Fruit fly (Drosophila melanogaster): ENCODE measurements around the gene Pgant2.

Pgant2 gene

dm6 chr2L:3371776-3372383 lies 54.6 kb downstream of the Pgant2 start:
- no peak for TF ChIP-seq pan (optimal IDR thresholded peaks at IDR 0.05)
- peak in 1 of 2 experiments; percentile 9 for TF ChIP-seq EcR (GFP tag; optimal IDR thresholded peaks at IDR 0.05)

DNA sequence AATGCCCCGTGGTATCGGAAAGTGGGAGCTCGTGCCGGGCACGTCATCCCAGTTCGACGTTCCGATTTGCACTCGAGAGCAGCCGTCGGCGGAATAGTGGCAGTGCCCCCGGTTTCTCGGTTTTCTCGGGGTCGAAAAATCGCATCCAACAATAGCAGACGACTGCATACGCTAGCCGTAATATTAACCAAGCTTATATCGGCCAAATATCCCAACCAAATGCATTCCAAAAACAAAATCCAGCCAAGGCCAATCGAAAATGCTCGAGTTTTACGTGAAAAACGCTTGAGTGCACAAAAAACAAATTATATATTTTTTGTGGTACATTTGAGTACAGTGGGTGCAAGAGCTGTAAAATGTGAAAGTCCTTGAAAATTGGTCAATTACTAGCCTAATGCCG lies 55.2 kb downstream of the Pgant2 start:
- no peak for TF ChIP-seq pan (optimal IDR thresholded peaks at IDR 0.05)
- no peak for TF ChIP-seq psq (optimal IDR thresholded peaks at IDR 0.05)
- TF ChIP-seq Dll (optimal IDR thresholded peaks at IDR 0.05): no peak
- no peak for TF ChIP-seq CG8478 (optimal IDR thresholded peaks at IDR 0.05)
- no peak for TF ChIP-seq usp (GFP tag; optimal IDR thresholded peaks at IDR 0.05)
- no peak for TF ChIP-seq EcR (GFP tag; optimal IDR thresholded peaks at IDR 0.05)

DNA sequence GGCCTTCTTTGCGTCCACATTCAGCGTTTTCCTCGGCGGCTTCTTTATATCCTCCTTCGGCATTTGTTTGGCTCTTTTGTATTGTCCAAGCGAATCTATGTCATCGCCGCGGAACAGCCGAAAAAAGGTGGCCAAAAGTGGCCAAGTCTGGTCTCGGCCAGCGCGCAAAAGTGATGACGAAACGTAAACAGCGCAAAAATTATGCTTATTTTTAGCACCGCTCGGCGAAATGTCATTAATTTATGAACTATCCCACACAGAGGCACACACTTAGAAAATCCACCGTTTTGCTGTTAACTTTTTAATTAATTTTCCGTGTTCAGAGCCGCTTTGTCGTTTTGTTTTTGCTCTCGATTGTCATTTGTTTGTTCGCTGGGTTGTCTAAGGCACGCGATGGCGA lies 55.6 kb downstream of the Pgant2 start:
- TF ChIP-seq EcR (GFP tag; optimal IDR thresholded peaks at IDR 0.05) (no peak), psq (optimal IDR thresholded peaks at IDR 0.05) (no peak), pan (optimal IDR thresholded peaks at IDR 0.05) (no peak)

dm6 chr2L:3369822-3370221 lies 56.7 kb downstream of the Pgant2 start:
- TF ChIP-seq pan (optimal IDR thresholded peaks at IDR 0.05): no peak

- no peak for TF ChIP-seq CG8478 (optimal IDR thresholded peaks at IDR 0.05)
Measured at dm6 chr2L:3369083-3369653, 57.4 kb downstream of the Pgant2 start.

DNA sequence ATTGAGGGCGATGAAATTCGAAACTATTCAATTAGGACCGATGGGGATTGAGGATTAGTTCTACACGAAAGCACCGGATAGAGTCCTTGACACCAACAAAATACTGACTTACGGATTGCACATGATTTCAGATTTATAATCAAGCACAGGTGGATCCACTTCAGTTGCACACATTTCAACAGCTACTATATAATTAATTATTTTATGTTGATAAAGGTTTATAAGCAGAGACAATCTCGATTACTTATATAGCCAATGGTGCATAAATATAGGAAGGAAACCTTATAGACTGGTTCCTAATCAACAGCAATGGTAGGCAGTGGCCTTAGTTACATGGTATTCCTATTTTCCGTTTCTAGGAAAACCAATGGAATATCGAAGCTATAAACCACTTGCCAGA lies 58.1 kb downstream of the Pgant2 start:
- no peak for TF ChIP-seq pan (optimal IDR thresholded peaks at IDR 0.05)

DNA sequence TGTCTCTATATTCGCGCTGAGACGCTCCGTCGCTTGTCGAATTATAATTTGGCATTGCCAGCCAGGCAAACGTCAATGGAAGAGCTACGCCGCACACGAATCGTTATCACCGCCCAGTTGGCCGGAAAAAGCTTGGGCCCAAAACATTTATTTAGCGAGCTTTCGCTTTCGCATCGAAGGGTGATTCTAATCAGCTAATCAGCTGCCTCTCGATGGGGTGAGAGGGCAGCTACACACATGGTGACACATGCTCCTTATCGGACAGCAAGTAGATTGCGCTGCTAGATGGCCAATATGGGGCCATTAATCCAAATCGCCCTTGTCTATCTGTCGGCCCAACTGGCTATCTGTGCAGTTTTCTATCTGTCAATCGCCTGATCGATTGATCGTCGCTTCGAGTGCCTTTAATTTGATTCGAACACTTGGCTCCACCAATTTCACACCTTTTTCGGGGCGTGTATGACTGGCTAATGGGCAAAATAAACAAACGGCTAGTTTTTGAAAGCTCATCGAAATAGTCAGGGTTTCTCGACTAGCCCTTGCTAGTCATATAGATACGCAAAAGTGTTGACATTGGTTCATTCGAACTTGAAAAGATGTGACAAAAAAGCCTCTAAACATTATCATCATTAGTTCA lies 60.4 kb downstream of the Pgant2 start:
- no peak for TF ChIP-seq CG8478 (optimal IDR thresholded peaks at IDR 0.05)
- no peak for TF ChIP-seq psq (optimal IDR thresholded peaks at IDR 0.05)
- no peak for TF ChIP-seq EcR (GFP tag; optimal IDR thresholded peaks at IDR 0.05)
- TF ChIP-seq pan (optimal IDR thresholded peaks at IDR 0.05): no peak
- TF ChIP-seq Dll (optimal IDR thresholded peaks at IDR 0.05): no peak
- no peak for TF ChIP-seq usp (GFP tag; optimal IDR thresholded peaks at IDR 0.05)

dm6 chr2L:3361821-3362220 lies 64.7 kb downstream of the Pgant2 start:
- no peak for TF ChIP-seq usp (GFP tag; optimal IDR thresholded peaks at IDR 0.05)
- no peak for TF ChIP-seq pan (optimal IDR thresholded peaks at IDR 0.05)
- no peak for TF ChIP-seq CG8478 (optimal IDR thresholded peaks at IDR 0.05)
- no peak for TF ChIP-seq EcR (GFP tag; optimal IDR thresholded peaks at IDR 0.05)
- no peak for TF ChIP-seq psq (optimal IDR thresholded peaks at IDR 0.05)
- TF ChIP-seq Dll (optimal IDR thresholded peaks at IDR 0.05): no peak

dm6 chr2L:3356790-3357696 lies 69.5 kb downstream of the Pgant2 start, which contains the start of gene CG8838:
Gene CG8838, plus strand, starts transcription at chr2L:3357646.
- TF ChIP-seq psq (optimal IDR thresholded peaks at IDR 0.05) (no peak), EcR (GFP tag; optimal IDR thresholded peaks at IDR 0.05) (no peak), CG8478 (optimal IDR thresholded peaks at IDR 0.05) (no peak), pan (optimal IDR thresholded peaks at IDR 0.05) (no peak), usp (GFP tag; optimal IDR thresholded peaks at IDR 0.05) (no peak), Dll (optimal IDR thresholded peaks at IDR 0.05) (no peak)

DNA sequence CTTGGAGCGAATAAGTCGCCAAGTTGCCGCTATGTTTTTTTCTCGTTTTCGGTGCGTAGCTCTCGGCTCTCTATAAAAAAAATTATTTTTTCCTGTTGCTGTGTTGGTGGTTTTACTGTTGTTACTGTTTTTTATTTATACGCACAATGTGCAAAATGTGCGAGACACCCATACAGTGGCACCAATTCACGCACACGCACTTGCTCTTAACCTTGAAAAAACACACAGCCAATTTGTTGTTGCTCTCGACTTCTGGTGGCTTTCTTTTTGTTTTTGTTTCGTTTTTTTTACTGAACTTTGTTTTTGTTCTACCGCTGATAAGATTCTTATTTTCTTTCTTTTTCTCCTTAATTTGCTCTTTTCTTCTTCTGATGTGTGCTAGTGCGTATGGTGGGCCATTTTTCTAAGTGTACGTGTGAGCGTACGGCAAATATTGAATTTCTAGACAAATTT lies 70.3 kb downstream of the Pgant2 start:
- no peak for TF ChIP-seq EcR (GFP tag; optimal IDR thresholded peaks at IDR 0.05)

dm6 chr2L:3355791-3356190 lies 70.7 kb downstream of the Pgant2 start:
- TF ChIP-seq EcR (GFP tag; optimal IDR thresholded peaks at IDR 0.05) (no peak), pan (optimal IDR thresholded peaks at IDR 0.05) (no peak)

- no peak for TF ChIP-seq Dll (optimal IDR thresholded peaks at IDR 0.05)
- TF ChIP-seq usp (GFP tag; optimal IDR thresholded peaks at IDR 0.05): no peak
- TF ChIP-seq pan (optimal IDR thresholded peaks at IDR 0.05): no peak
- TF ChIP-seq EcR (GFP tag; optimal IDR thresholded peaks at IDR 0.05): no peak
- TF ChIP-seq CG8478 (optimal IDR thresholded peaks at IDR 0.05): no peak
- no peak for TF ChIP-seq psq (optimal IDR thresholded peaks at IDR 0.05)
Measured at dm6 chr2L:3354642-3355380, 71.7 kb downstream of the Pgant2 start, which contains the start of gene E23. Gene E23, minus strand, starts transcription at chr2L:3354829.
